Fruit fly (Drosophila melanogaster) whole organism: ENCODE data around the gene CG13609.

Experiments used
- CG8478 ChIP-seq: fragments of >200 bp; optimal IDR thresholded peaks from 2 replicates; lab custom pipeline; 2018; ENCODE audit warnings: inconsistent platforms
- Dll ChIP-seq: fragments of >200 bp; optimal IDR thresholded peaks from 2 replicates; lab custom pipeline; 2017
- EcR ChIP-seq, 2 experiments: fragments of >200 bp; optimal IDR thresholded peaks; 2 replicates each; lab custom pipeline; 2017; ENCODE audit warnings: missing biosample characterization in 2 of 2, missing genetic modification characterization in 2 of 2, missing genetic modification reagents in 2 of 2
- pan ChIP-seq: fragments of >200 bp; optimal IDR thresholded peaks from 2 replicates; lab custom pipeline; 2017
- psq ChIP-seq: fragments of >200 bp; optimal IDR thresholded peaks from 2 replicates; lab custom pipeline; 2017
- usp ChIP-seq: fragments of >200 bp; optimal IDR thresholded peaks from 2 replicates; lab custom pipeline; 2017; ENCODE audit warnings: missing biosample characterization, missing genetic modification characterization, mixed read lengths

DNA sequence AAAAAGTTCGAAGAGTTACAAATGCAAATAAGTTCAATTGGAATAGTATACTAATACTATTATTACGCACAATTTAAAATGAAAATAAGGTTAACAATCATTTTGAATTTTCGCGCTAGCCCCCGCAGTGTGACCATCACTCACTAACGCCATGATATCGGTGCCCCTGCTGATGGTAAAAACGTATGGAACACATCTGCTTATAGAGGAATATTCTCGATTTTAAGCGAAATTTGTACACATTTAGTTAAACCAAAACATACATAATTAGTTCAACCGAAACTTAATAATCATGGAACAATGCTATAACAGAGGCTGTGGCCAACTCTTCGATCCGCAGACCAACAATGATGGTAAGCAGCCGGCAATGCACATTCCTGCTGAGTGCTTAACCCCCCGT, 40.6 kb upstream of the CG13609 start, which contains the start of gene mora:
- TF ChIP-seq CG8478 (lab: Kevin White, UChicago) (no peak), usp (GFP tag; lab: Kevin White, UChicago) (no peak), pan (lab: Kevin White, UChicago) (no peak), psq (lab: Kevin White, UChicago) (no peak), EcR (GFP tag; optimal IDR thresholded peaks at IDR 0.05; lab: Kevin White, UChicago) (no peak), Dll (lab: Kevin White, UChicago) (no peak)
